Worm (Caenorhabditis elegans) whole organism, mixed stage, embryonic: Measurements from ENCODE around the gene dhrr-1.

ENCODE experiments used
- M03D4.4 ChIP-seq: sonication (generic microtip); optimal IDR thresholded peaks from 2 replicates; lab custom pipeline; 2017; ENCODE audit warnings: mild to moderate bottlenecking, missing genetic modification characterization, missing compliant biosample characterization
- bed-3 ChIP-seq: fragments of 200-800 bp; sonication (Bioruptor generic); optimal IDR thresholded peaks from 3 replicates; lab custom pipeline; 2018; ENCODE audit warnings: mild to moderate bottlenecking, missing genetic modification characterization, moderate library complexity, missing compliant biosample characterization
- blmp-1 ChIP-seq: fragments of 150-350 bp; optimal IDR thresholded peaks from 2 replicates; lab custom pipeline; 2014; ENCODE audit warnings: missing biosample characterization, missing genetic modification characterization
- ceh-83 ChIP-seq: fragments of 200-800 bp; sonication (Bioruptor generic); optimal IDR thresholded peaks from 2 replicates; lab custom pipeline; 2018; ENCODE audit warnings: mild to moderate bottlenecking, missing genetic modification characterization, missing compliant biosample characterization
- cnd-1 ChIP-seq: fragments of 200-800 bp; sonication (Bioruptor generic); optimal IDR thresholded peaks from 2 replicates; lab custom pipeline; 2018; ENCODE audit warnings: mild to moderate bottlenecking, missing genetic modification characterization, missing compliant biosample characterization
- drap-1 ChIP-seq: fragments of 200-800 bp; sonication (Bioruptor generic); optimal IDR thresholded peaks from 3 replicates; lab custom pipeline; 2018; ENCODE audit warnings: mild to moderate bottlenecking, missing genetic modification characterization, missing compliant biosample characterization
- elt-1 ChIP-seq: sonication (generic microtip); optimal IDR thresholded peaks from 2 replicates; lab custom pipeline; 2017; ENCODE audit warnings: missing genetic modification characterization, mild to moderate bottlenecking, missing compliant biosample characterization, antibody characterized with exemption, moderate library complexity, borderline replicate concordance; ENCODE audit not compliant: insufficient read depth
- ham-2 ChIP-seq: fragments of 200-800 bp; sonication (Bioruptor generic); optimal IDR thresholded peaks from 2 replicates; lab custom pipeline; 2018; ENCODE audit warnings: mild to moderate bottlenecking, missing genetic modification characterization, missing compliant biosample characterization
- lin-13 ChIP-seq: fragments of 150-350 bp; optimal IDR thresholded peaks from 2 replicates; lab custom pipeline; 2014; ENCODE audit warnings: missing biosample characterization, missing genetic modification characterization
- lin-32 ChIP-seq: fragments of 200-800 bp; sonication (Bioruptor generic); optimal IDR thresholded peaks from 2 replicates; lab custom pipeline; 2018; ENCODE audit warnings: mild to moderate bottlenecking, missing genetic modification characterization, missing compliant biosample characterization
- lsy-2 ChIP-seq: fragments of 150-350 bp; optimal IDR thresholded peaks from 2 replicates; lab custom pipeline; 2014; ENCODE audit warnings: missing biosample characterization, missing genetic modification characterization
- mab-5 ChIP-seq: fragments of 150-350 bp; optimal IDR thresholded peaks from 2 replicates; lab custom pipeline; 2014; ENCODE audit warnings: missing biosample characterization, missing genetic modification characterization
- mep-1 ChIP-seq: fragments of 150-350 bp; optimal IDR thresholded peaks from 2 replicates; lab custom pipeline; 2017; ENCODE audit warnings: missing biosample characterization, missing genetic modification reagents, missing genetic modification characterization, inconsistent platforms
- mls-2 ChIP-seq: sonication (generic microtip); optimal IDR thresholded peaks from 2 replicates; lab custom pipeline; 2016; ENCODE audit warnings: mild to moderate bottlenecking, missing genetic modification characterization, moderate library complexity, missing compliant biosample characterization
- nhr-2 ChIP-seq: fragments of 150-350 bp; optimal IDR thresholded peaks from 2 replicates; lab custom pipeline; 2014; ENCODE audit warnings: missing biosample characterization, missing genetic modification characterization
- nhr-237 ChIP-seq: fragments of 150-350 bp; optimal IDR thresholded peaks from 2 replicates; lab custom pipeline; 2014; ENCODE audit warnings: missing biosample characterization, missing genetic modification characterization
- nhr-28 ChIP-seq: fragments of 150-350 bp; optimal IDR thresholded peaks from 2 replicates; lab custom pipeline; 2014; ENCODE audit warnings: missing biosample characterization, missing genetic modification characterization
- pha-4 ChIP-seq: fragments of 150-350 bp; optimal IDR thresholded peaks from 2 replicates; lab custom pipeline; 2018; ENCODE audit warnings: missing biosample characterization, missing genetic modification reagents, missing genetic modification characterization
- snpc-4 ChIP-seq: fragments of 150-350 bp; optimal IDR thresholded peaks from 2 replicates; lab custom pipeline; 2014; ENCODE audit warnings: missing biosample characterization, missing genetic modification characterization
- zip-8 ChIP-seq: fragments of 150-350 bp; optimal IDR thresholded peaks from 2 replicates; lab custom pipeline; 2014; ENCODE audit warnings: missing biosample characterization, missing genetic modification characterization

Gene dhrr-1

ce11 chrIII:9001491-9001890 lies 57.0 kb downstream of the dhrr-1 start:
- TF ChIP-seq zip-8 (tag; lab: Kevin White, UChicago), result no peak
- TF ChIP-seq ham-2, result no peak
- no peak for TF ChIP-seq pha-4
- no peak for TF ChIP-seq snpc-4
- no peak for TF ChIP-seq nhr-237 (tag; lab: Kevin White, UChicago)
- no peak for TF ChIP-seq elt-1 (tag; lab: Kevin White, UChicago)
- TF ChIP-seq, all 35 proteins: peak for 0

ce11 chrIII:9001899-9002298 lies 57.4 kb downstream of the dhrr-1 start, which contains the start of gene rpn-6.2:
TSS of gene rpn-6.2 (minus strand) at chrIII:9001999.
- TF ChIP-seq zip-8 (tag; lab: Kevin White, UChicago), result no peak
- TF ChIP-seq cnd-1 (tag; lab: Kevin White, UChicago), result no peak
- TF ChIP-seq nhr-2 (tag; lab: Kevin White, UChicago), result no peak
- TF ChIP-seq mls-2, result no peak
- TF ChIP-seq M03D4.4 (tag; lab: Kevin White, UChicago), result no peak
- no peak for TF ChIP-seq ceh-83
- TF ChIP-seq lin-32 (GFP tag; lab: Kevin White, UChicago), result no peak
- no peak for TF ChIP-seq lsy-2 (tag; lab: Kevin White, UChicago)
- no peak for TF ChIP-seq drap-1 (GFP tag; lab: Kevin White, UChicago)
- no peak for TF ChIP-seq ham-2

ce11 chrIII:9002545-9002944 lies 58.1 kb downstream of the dhrr-1 start, which contains the start of the genes F59B2.15 and zif-1:
TSS of gene F59B2.15 (minus strand) at chrIII:9002645.
TSS of gene zif-1 (plus strand) at chrIII:9002779.
- no peak for TF ChIP-seq lsy-2 (tag; lab: Kevin White, UChicago)
- TF ChIP-seq mab-5 (tag; lab: Kevin White, UChicago), result no peak
- TF ChIP-seq lin-13 (tag; lab: Kevin White, UChicago), result no peak
- no peak for TF ChIP-seq bed-3 (GFP tag; lab: Kevin White, UChicago)
- no peak for TF ChIP-seq ceh-83
- no peak for TF ChIP-seq cnd-1 (tag; lab: Kevin White, UChicago)
- no peak for TF ChIP-seq mep-1 (tag; lab: Kevin White, UChicago)
- TF ChIP-seq M03D4.4 (tag; lab: Kevin White, UChicago), result no peak
- no peak for TF ChIP-seq nhr-28
- no peak for TF ChIP-seq blmp-1 (tag; lab: Kevin White, UChicago)
- TF ChIP-seq pha-4, result no peak
